Fruit fly (Drosophila melanogaster) whole organism, embryonic: ENCODE results near the gene pros.
A peak's percentile ranks its signal among the peaks of the same experiment; 100 is the strongest.

Experiments used
- Antp ChIP-seq: fragments of 200-800 bp; sonication (Bioruptor generic); optimal IDR thresholded peaks from 3 replicates; lab custom pipeline; 2016; ENCODE audit warnings: missing biosample characterization, missing genetic modification characterization
- Atf3 ChIP-seq: fragments of 200-800 bp; sonication (Bioruptor generic); optimal IDR thresholded peaks from 3 replicates; lab custom pipeline; 2016; ENCODE audit warnings: missing biosample characterization, missing genetic modification characterization
- BtbVII ChIP-seq: fragments of 200-800 bp; sonication (Bioruptor generic); optimal IDR thresholded peaks from 3 replicates; lab custom pipeline; 2017; ENCODE audit warnings: missing biosample characterization, mild to moderate bottlenecking, missing genetic modification characterization
- CG10209 ChIP-seq: fragments of 200-800 bp; sonication (Bioruptor generic); optimal IDR thresholded peaks from 3 replicates; lab custom pipeline; 2017; ENCODE audit warnings: missing biosample characterization, mild to moderate bottlenecking, missing genetic modification characterization, missing genetic modification reagents
- CG1024 ChIP-seq: fragments of 200-800 bp; sonication (Bioruptor generic); IDR thresholded peaks from 2 replicates; pipeline ENCODE4 v1.3.6; 2022; ENCODE audit warnings: missing biosample characterization, missing genetic modification characterization
- CG10565 ChIP-seq: fragments of 200-800 bp; sonication (Bioruptor generic); optimal IDR thresholded peaks from 3 replicates; lab custom pipeline; 2016; ENCODE audit warnings: missing biosample characterization, mild to moderate bottlenecking, missing genetic modification characterization
- CG11504 ChIP-seq: fragments of 200-800 bp; sonication (Bioruptor generic); optimal IDR thresholded peaks from 3 replicates; lab custom pipeline; 2019; ENCODE audit warnings: missing biosample characterization, mild to moderate bottlenecking, missing genetic modification characterization, moderate library complexity
- CG11723 ChIP-seq: fragments of 200-800 bp; sonication (Bioruptor generic); optimal IDR thresholded peaks from 2 replicates; lab custom pipeline; 2017; ENCODE audit warnings: missing biosample characterization, mild to moderate bottlenecking, missing genetic modification characterization
- CG12104 ChIP-seq: fragments of 200-800 bp; sonication (Bioruptor generic); optimal IDR thresholded peaks from 3 replicates; lab custom pipeline; 2016; ENCODE audit warnings: missing biosample characterization, missing genetic modification characterization
- CG15011 ChIP-seq: fragments of 200-800 bp; sonication (Bioruptor generic); optimal IDR thresholded peaks from 3 replicates; lab custom pipeline; 2018; ENCODE audit warnings: missing biosample characterization, mild to moderate bottlenecking, missing genetic modification characterization
- CG16815 ChIP-seq: fragments of 200-800 bp; sonication (Bioruptor generic); optimal IDR thresholded peaks from 3 replicates; lab custom pipeline; 2017; ENCODE audit warnings: missing biosample characterization, mild to moderate bottlenecking, missing genetic modification characterization
- CG16863 ChIP-seq: fragments of 200-800 bp; sonication (Bioruptor generic); optimal IDR thresholded peaks from 3 replicates; lab custom pipeline; 2016; ENCODE audit warnings: missing biosample characterization, missing genetic modification characterization
- CG17186 ChIP-seq: fragments of 200-800 bp; sonication (Bioruptor generic); optimal IDR thresholded peaks from 3 replicates; lab custom pipeline; 2017; ENCODE audit warnings: missing biosample characterization, missing genetic modification reagents, missing genetic modification characterization
- CG18011 ChIP-seq: fragments of 200-800 bp; sonication (Bioruptor generic); optimal IDR thresholded peaks from 2 replicates; lab custom pipeline; 2017; ENCODE audit warnings: missing biosample characterization, missing genetic modification characterization, mild to moderate bottlenecking, moderate library complexity, missing genotype
- CG2678 ChIP-seq: fragments of 200-800 bp; sonication (Bioruptor generic); optimal IDR thresholded peaks from 3 replicates; lab custom pipeline; 2019; ENCODE audit warnings: missing biosample characterization, mild to moderate bottlenecking, missing genetic modification characterization, moderate library complexity
- CG3995 ChIP-seq: fragments of 200-800 bp; sonication (Bioruptor generic); optimal IDR thresholded peaks from 3 replicates; lab custom pipeline; 2016; ENCODE audit warnings: missing biosample characterization, missing genetic modification characterization
- CG4328 ChIP-seq: fragments of 200-800 bp; sonication (Bioruptor generic); optimal IDR thresholded peaks from 3 replicates; lab custom pipeline; 2017; ENCODE audit warnings: missing biosample characterization, missing genetic modification reagents, missing genetic modification characterization
- CG5180 ChIP-seq: fragments of 200-800 bp; sonication (Bioruptor generic); optimal IDR thresholded peaks from 3 replicates; lab custom pipeline; 2017; ENCODE audit warnings: missing biosample characterization, missing genetic modification characterization, mild to moderate bottlenecking, moderate library complexity, missing genetic modification reagents
- CG8359 ChIP-seq: fragments of 200-800 bp; sonication (Bioruptor generic); optimal IDR thresholded peaks from 2 replicates; lab custom pipeline; 2017; ENCODE audit warnings: missing biosample characterization, mild to moderate bottlenecking, missing genetic modification characterization, borderline replicate concordance
- CG8944 ChIP-seq: fragments of 200-800 bp; sonication (Bioruptor generic); optimal IDR thresholded peaks from 3 replicates; lab custom pipeline; 2016; ENCODE audit warnings: missing biosample characterization, missing genetic modification characterization
- CG9437 ChIP-seq: fragments of 200-800 bp; sonication (Bioruptor generic); optimal IDR thresholded peaks from 2 replicates; lab custom pipeline; 2018; ENCODE audit warnings: missing biosample characterization, mild to moderate bottlenecking, missing genetic modification characterization
- CG9817 ChIP-seq: fragments of 200-800 bp; sonication (Bioruptor generic); optimal IDR thresholded peaks from 2 replicates; lab custom pipeline; 2018; ENCODE audit warnings: missing biosample characterization, mild to moderate bottlenecking, missing genetic modification characterization, moderate library complexity
- Dfd ChIP-seq, 2 experiments: fragments of >200 bp; optimal IDR thresholded peaks; 2 replicates each; lab custom pipeline; 2017; ENCODE audit warnings: missing biosample characterization in 2 of 2, missing genetic modification characterization in 2 of 2
- E2f1 ChIP-seq: fragments of 200-800 bp; sonication (Bioruptor generic); IDR thresholded peaks from 2 replicates; pipeline ENCODE4 v1.3.6; 2022; ENCODE audit warnings: missing biosample characterization, missing genetic modification characterization
- Ets65A ChIP-seq: fragments of 200-800 bp; sonication (Bioruptor generic); peaks from one replicate; lab custom pipeline; 2016; ENCODE audit warnings: missing biosample characterization, missing genetic modification characterization
- HLH4C ChIP-seq: fragments of 200-800 bp; sonication (Bioruptor generic); IDR thresholded peaks from 3 replicates; pipeline ENCODE4 v1.3.6; 2022; ENCODE audit warnings: missing biosample characterization, missing genetic modification characterization; ENCODE audit not compliant: partially characterized antibody
- HmgZ ChIP-seq: fragments of 200-800 bp; sonication (Bioruptor generic); optimal IDR thresholded peaks from 2 replicates; lab custom pipeline; 2018; ENCODE audit warnings: missing biosample characterization, mild to moderate bottlenecking, missing genetic modification characterization
- Jarid2 ChIP-seq: fragments of 200-800 bp; sonication (Bioruptor generic); optimal IDR thresholded peaks from 3 replicates; lab custom pipeline; 2017; ENCODE audit warnings: mild to moderate bottlenecking, missing biosample characterization, missing genetic modification reagents, missing genetic modification characterization
- Lpt ChIP-seq: fragments of >200 bp; optimal IDR thresholded peaks from 2 replicates; lab custom pipeline; 2018; ENCODE audit warnings: missing biosample characterization, missing genetic modification characterization
- MESR4 ChIP-seq: fragments of 200-800 bp; sonication (Bioruptor generic); optimal IDR thresholded peaks from 2 replicates; lab custom pipeline; 2018; ENCODE audit warnings: missing biosample characterization, mild to moderate bottlenecking, missing genetic modification characterization, moderate library complexity
- Mes4 ChIP-seq: fragments of 200-800 bp; sonication (Bioruptor generic); optimal IDR thresholded peaks from 2 replicates; lab custom pipeline; 2016; ENCODE audit warnings: missing biosample characterization, missing genetic modification characterization
- Myb ChIP-seq: fragments of 200-800 bp; sonication (Bioruptor generic); optimal IDR thresholded peaks from 2 replicates; lab custom pipeline; 2016; ENCODE audit warnings: missing biosample characterization, missing genetic modification characterization
- NFAT ChIP-seq: fragments of 200-800 bp; sonication (Bioruptor generic); IDR thresholded peaks from 2 replicates; pipeline ENCODE4 v1.3.6; 2022; ENCODE audit warnings: missing biosample characterization, missing genetic modification characterization
- Sin3A ChIP-seq: fragments of >200 bp; optimal IDR thresholded peaks from 2 replicates; lab custom pipeline; 2018
- Sry-δ ChIP-seq: fragments of 200-800 bp; sonication (Bioruptor generic); optimal IDR thresholded peaks from 2 replicates; lab custom pipeline; 2016; ENCODE audit warnings: missing biosample characterization, missing genetic modification characterization
- YL-1 ChIP-seq: fragments of 200-800 bp; sonication (Bioruptor generic); optimal IDR thresholded peaks from 3 replicates; lab custom pipeline; 2017; ENCODE audit warnings: missing biosample characterization, mild to moderate bottlenecking, missing genetic modification characterization
- cas ChIP-seq: fragments of 200-800 bp; sonication (Bioruptor generic); IDR thresholded peaks from 2 replicates; pipeline ENCODE4 v1.3.6; 2022; ENCODE audit warnings: missing biosample characterization, missing genetic modification characterization
- chinmo ChIP-seq: fragments of 200-800 bp; sonication (Bioruptor generic); IDR thresholded peaks from 4 replicates; pipeline ENCODE4 v1.3.6; 2022; ENCODE audit warnings: missing biosample characterization, missing genetic modification characterization; ENCODE audit not compliant: partially characterized antibody
- chn ChIP-seq: fragments of 200-800 bp; sonication (Bioruptor generic); optimal IDR thresholded peaks from 2 replicates; lab custom pipeline; 2016; ENCODE audit warnings: missing biosample characterization, missing genetic modification characterization
- dati ChIP-seq: fragments of 200-800 bp; sonication (Bioruptor generic); IDR thresholded peaks from 2 replicates; pipeline ENCODE4 v1.3.6; 2022; ENCODE audit warnings: missing biosample characterization, missing genetic modification characterization
- ewg ChIP-seq: fragments of 200-800 bp; sonication (Bioruptor generic); optimal IDR thresholded peaks from 3 replicates; lab custom pipeline; 2017; ENCODE audit warnings: mild to moderate bottlenecking, missing biosample characterization, missing genetic modification reagents, missing genetic modification characterization
- ftz-f1 ChIP-seq: fragments of 200-800 bp; sonication (Bioruptor generic); optimal IDR thresholded peaks from 2 replicates; lab custom pipeline; 2016; ENCODE audit warnings: missing biosample characterization, missing genetic modification characterization
- gcm2 ChIP-seq: fragments of 200-800 bp; sonication (Bioruptor generic); optimal IDR thresholded peaks from 2 replicates; lab custom pipeline; 2016; ENCODE audit warnings: missing biosample characterization, missing genetic modification characterization
- gsb ChIP-seq: fragments of 200-800 bp; sonication (Bioruptor generic); IDR thresholded peaks from 2 replicates; pipeline ENCODE4 v1.3.6; 2022; ENCODE audit warnings: missing biosample characterization, missing genetic modification characterization
- knrl ChIP-seq: fragments of 200-800 bp; sonication (Bioruptor generic); IDR thresholded peaks from 3 replicates; pipeline ENCODE4 v1.3.6; 2022; ENCODE audit warnings: missing biosample characterization, missing genetic modification characterization; ENCODE audit not compliant: partially characterized antibody
- peb ChIP-seq: fragments of 200-800 bp; sonication (Bioruptor generic); IDR thresholded peaks from 2 replicates; pipeline ENCODE4 v1.3.6; 2022; ENCODE audit warnings: missing biosample characterization, missing genetic modification characterization
- row ChIP-seq: fragments of 200-800 bp; sonication (Bioruptor generic); IDR thresholded peaks from 3 replicates; pipeline ENCODE4 v1.3.6; 2022; ENCODE audit warnings: missing biosample characterization, missing genetic modification characterization
- seq ChIP-seq: fragments of 200-800 bp; sonication (Bioruptor generic); IDR thresholded peaks from 2 replicates; pipeline ENCODE4 v1.3.6; 2022; ENCODE audit warnings: missing biosample characterization, missing genetic modification characterization
- sim ChIP-seq: fragments of 200-800 bp; sonication (Bioruptor generic); IDR thresholded peaks from 2 replicates; pipeline ENCODE4 v1.3.6; 2022; ENCODE audit warnings: missing biosample characterization, missing genetic modification characterization
- slp2 ChIP-seq: fragments of 200-800 bp; sonication (Bioruptor generic); optimal IDR thresholded peaks from 2 replicates; lab custom pipeline; 2016; ENCODE audit warnings: missing biosample characterization, missing genetic modification characterization
- tgo ChIP-seq: fragments of 200-800 bp; sonication (Bioruptor generic); IDR thresholded peaks from 3 replicates; pipeline ENCODE4 v1.3.6; 2022; ENCODE audit warnings: missing biosample characterization, missing genetic modification characterization

The pros gene

DNA sequence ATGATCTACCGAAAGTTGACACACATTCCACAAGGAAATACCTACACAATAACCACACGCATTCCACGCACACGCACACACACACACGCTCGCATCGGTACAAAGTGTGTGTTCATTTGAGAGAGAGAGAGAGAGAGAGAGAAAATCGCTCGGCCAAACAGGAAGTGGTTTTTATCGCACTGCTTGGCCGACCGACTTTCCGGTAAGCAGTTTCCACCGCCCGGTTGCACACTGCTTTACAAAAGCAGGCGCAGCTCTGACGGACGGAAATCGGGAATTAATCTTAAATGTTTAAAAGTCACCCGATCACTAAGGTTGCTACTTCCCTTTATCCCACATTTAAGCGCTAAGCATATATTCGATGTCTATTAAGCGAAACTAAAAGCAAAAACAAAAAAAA is 64.5 kb downstream of the pros start:
- TF ChIP-seq E2f1 (GFP tag; lab: Robert Waterston, UW) (no peak; the same call in 1 of the 2 replicates), CG10209 (GFP tag; lab: Kevin White, UChicago) (peak; percentile 72), CG2678 (tag; lab: Kevin White, UChicago) (no peak), CG1024 (GFP tag; lab: Robert Waterston, UW) (peak; percentile 55; the same call in 1 of the 2 replicates), peb (GFP tag; lab: Robert Waterston, UW) (peak; percentile 43; the same call in 1 of the 2 replicates), Myb (GFP tag; lab: Kevin White, UChicago) (peak; percentile 8), Jarid2 (GFP tag; lab: Kevin White, UChicago) (peak; percentile 42), CG18011 (GFP tag; lab: Kevin White, UChicago) (no peak), HLH4C (GFP tag; lab: Robert Waterston, UW) (no peak), CG17186 (GFP tag; lab: Kevin White, UChicago) (peak; percentile 59), Mes4 (peak; percentile 82), CG11723 (GFP tag; lab: Kevin White, UChicago) (peak; percentile 69), BtbVII (peak; percentile 24), CG16863 (peak; percentile 17), HmgZ (tag; lab: Kevin White, UChicago) (peak; percentile 7), gsb (0 out of 2 replicates have a peak, but pooled peaks have one; percentile 40), YL-1 (GFP tag; lab: Kevin White, UChicago) (peak; percentile 36), CG4328 (peak; percentile 65), seq (GFP tag; lab: Robert Waterston, UW) (no peak), Sin3A (lab: Kevin White, UChicago) (no peak), Antp (GFP tag; lab: Kevin White, UChicago) (no peak), CG5180 (GFP tag; lab: Kevin White, UChicago) (peak; percentile 45), CG3995 (GFP tag; lab: Kevin White, UChicago) (no peak), CG9437 (peak; percentile 57), gcm2 (GFP tag; lab: Kevin White, UChicago) (no peak), CG8359 (GFP tag; lab: Kevin White, UChicago) (peak; percentile 78), CG12104 (GFP tag; lab: Kevin White, UChicago) (peak; percentile 57), NFAT (GFP tag; lab: Robert Waterston, UW) (peak; percentile 26; the same call in 1 of the 2 replicates), Atf3 (peak; percentile 23), chinmo (GFP tag; lab: Robert Waterston, UW) (no peak), Sry-δ (peak; percentile 5), sim (peak; percentile 68; the same call in 1 of the 2 replicates), ftz-f1 (GFP tag; lab: Kevin White, UChicago) (no peak), tgo (peak; percentile 37; the same call in 1 of the 3 replicates), CG9817 (tag; lab: Kevin White, UChicago) (peak; percentile 65), CG8944 (GFP tag; lab: Kevin White, UChicago) (peak; percentile 19), CG11504 (tag; lab: Kevin White, UChicago) (no peak), ewg (peak; percentile 69), CG15011 (GFP tag; lab: Kevin White, UChicago) (peak; percentile 42), CG16815 (GFP tag; lab: Kevin White, UChicago) (peak; percentile 76), cas (no peak), row (GFP tag; lab: Robert Waterston, UW) (no peak), knrl (GFP tag; lab: Robert Waterston, UW) (no peak), Ets65A (GFP tag; lab: Kevin White, UChicago) (peak; percentile 96), MESR4 (no peak), CG10565 (peak; percentile 2), dati (GFP tag; lab: Robert Waterston, UW) (peak; percentile 59; the same call in 1 of the 2 replicates), slp2 (peak; percentile 64), Lpt (no peak), chn (GFP tag; lab: Kevin White, UChicago) (peak; percentile 62), Dfd (GFP tag; optimal IDR thresholded peaks at IDR 0.05; lab: Kevin White, UChicago) (peak in 1 of 2 experiments; percentile 32)
